Worm (Caenorhabditis elegans): ENCODE measurements around the gene C25H3.7.

The C25H3.7 gene

ce11 chrII:5669580-5669979, 850 bp upstream of the C25H3.7 start, which contains the start of gene C25H3.17:
Gene C25H3.17, minus strand, starts transcription at chrII:5669680.
- no peak for TF ChIP-seq zip-8 (tag; optimal IDR thresholded peaks at IDR 0.05)
- TF ChIP-seq elt-3 (tag; optimal IDR thresholded peaks at IDR 0.05) = no peak
- TF ChIP-seq cnd-1 (tag; optimal IDR thresholded peaks at IDR 0.05) = no peak
- no peak for TF ChIP-seq nhr-12 (tag; optimal IDR thresholded peaks at IDR 0.05)
- no peak for TF ChIP-seq mls-2 (tag; optimal IDR thresholded peaks at IDR 0.05)
- no peak for TF ChIP-seq ceh-39 (tag; optimal IDR thresholded peaks at IDR 0.05)
- no peak for TF ChIP-seq nhr-28 (tag; optimal IDR thresholded peaks at IDR 0.05)
- no peak for TF ChIP-seq M03D4.4 (tag; optimal IDR thresholded peaks at IDR 0.05)
- TF ChIP-seq tbx-8 (GFP tag; optimal IDR thresholded peaks at IDR 0.05) = no peak
- TF ChIP-seq ham-2 (GFP tag; optimal IDR thresholded peaks at IDR 0.05) = no peak
- no peak for TF ChIP-seq unc-120 (tag; optimal IDR thresholded peaks at IDR 0.05; ENCODE audit: poor library complexity, severe bottlenecking)
- TF ChIP-seq nhr-76 (tag; optimal IDR thresholded peaks at IDR 0.05) = no peak
- TF ChIP-seq blmp-1 (tag; optimal IDR thresholded peaks at IDR 0.05) = no peak
- TF ChIP-seq pha-4 (tag; optimal IDR thresholded peaks at IDR 0.05) = no peak
- TF ChIP-seq snpc-4 (tag; optimal IDR thresholded peaks at IDR 0.05) = no peak
- no peak for TF ChIP-seq hlh-1 (tag; optimal IDR thresholded peaks at IDR 0.05)
- TF ChIP-seq ceh-83 (GFP tag; optimal IDR thresholded peaks at IDR 0.05) = no peak
- TF ChIP-seq drap-1 (GFP tag; optimal IDR thresholded peaks at IDR 0.05) = no peak
- TF ChIP-seq unc-39 (tag; optimal IDR thresholded peaks at IDR 0.05) = no peak
- TF ChIP-seq ceh-43 (GFP tag; optimal IDR thresholded peaks at IDR 0.05) = no peak

DNA sequence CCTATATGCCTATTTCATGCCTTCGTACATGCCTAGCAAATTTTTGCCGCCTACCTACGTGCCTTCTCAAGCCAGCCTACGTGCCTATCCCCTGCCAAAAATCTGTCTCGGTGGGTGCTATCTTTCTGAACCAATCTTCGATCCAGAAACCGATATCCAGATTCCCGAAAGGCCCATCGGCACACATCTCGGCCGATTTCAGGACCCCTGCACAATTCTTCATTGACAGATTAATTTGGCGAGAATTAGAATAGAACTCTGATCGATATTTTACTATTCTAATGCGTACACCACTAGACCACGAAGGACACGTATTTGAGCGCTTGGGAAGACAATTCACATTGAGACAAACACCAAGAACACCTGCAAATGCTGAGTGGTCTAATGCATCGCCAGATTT, 1.2 kb downstream of the C25H3.7 start:
- peak; percentile 55 for TF ChIP-seq drap-1 (GFP tag; optimal IDR thresholded peaks at IDR 0.05)
- TF ChIP-seq sptf-1 (tag; optimal IDR thresholded peaks at IDR 0.05) = no peak
- TF ChIP-seq mep-1 (tag; optimal IDR thresholded peaks at IDR 0.05) = no peak
- TF ChIP-seq pha-4 (tag; optimal IDR thresholded peaks at IDR 0.05) = no peak
- TF ChIP-seq sem-2 (GFP tag; optimal IDR thresholded peaks at IDR 0.05) = peak; percentile 50
- TF ChIP-seq tbx-8 (GFP tag; optimal IDR thresholded peaks at IDR 0.05) = no peak
- TF ChIP-seq elt-1 (tag; optimal IDR thresholded peaks at IDR 0.05; ENCODE audit: borderline replicate concordance, insufficient read depth) = peak; percentile 52
- peak; percentile 70 for TF ChIP-seq ceh-39 (tag; optimal IDR thresholded peaks at IDR 0.05)

ce11 chrII:5665991-5666390, 2.7 kb downstream of the C25H3.7 start, which contains the start of gene C25H3.16:
Gene C25H3.16, plus strand, starts transcription at chrII:5666291.
- TF ChIP-seq nhr-2 (tag; optimal IDR thresholded peaks at IDR 0.05) (no peak), ceh-39 (tag; optimal IDR thresholded peaks at IDR 0.05) (no peak), ceh-43 (GFP tag; optimal IDR thresholded peaks at IDR 0.05) (no peak), cnd-1 (tag; optimal IDR thresholded peaks at IDR 0.05) (no peak), ham-2 (GFP tag; optimal IDR thresholded peaks at IDR 0.05) (no peak)

ce11 chrII:5665029-5665428, 3.7 kb downstream of the C25H3.7 start, which contains the start of gene C25H3.15:
Gene C25H3.15, plus strand, starts transcription at chrII:5665329.
- TF ChIP-seq drap-1 (GFP tag; optimal IDR thresholded peaks at IDR 0.05) (no peak), M03D4.4 (tag; optimal IDR thresholded peaks at IDR 0.05) (no peak), flh-1 (GFP tag; optimal IDR thresholded peaks at IDR 0.05) (no peak), pha-4 (tag; optimal IDR thresholded peaks at IDR 0.05) (no peak), sptf-1 (tag; optimal IDR thresholded peaks at IDR 0.05) (no peak), unc-62 (GFP tag; optimal IDR thresholded peaks at IDR 0.05) (no peak), lsy-2 (tag; optimal IDR thresholded peaks at IDR 0.05) (no peak), unc-39 (tag; optimal IDR thresholded peaks at IDR 0.05) (no peak), blmp-1 (tag; optimal IDR thresholded peaks at IDR 0.05) (no peak), nhr-76 (tag; optimal IDR thresholded peaks at IDR 0.05) (no peak)

- no peak for TF ChIP-seq zip-8 (tag; optimal IDR thresholded peaks at IDR 0.05)
- TF ChIP-seq mls-2 (tag; optimal IDR thresholded peaks at IDR 0.05) = no peak
- no peak for TF ChIP-seq bed-3 (GFP tag; optimal IDR thresholded peaks at IDR 0.05)
- TF ChIP-seq snpc-4 (tag; optimal IDR thresholded peaks at IDR 0.05) = no peak
- no peak for TF ChIP-seq unc-39 (tag; optimal IDR thresholded peaks at IDR 0.05)
- TF ChIP-seq unc-120 (tag; optimal IDR thresholded peaks at IDR 0.05; ENCODE audit: poor library complexity, severe bottlenecking) = no peak
Measured at ce11 chrII:5663180-5663791, 5.4 kb downstream of the C25H3.7 start.

All from whole organism, mixed stage, embryonic.